Worm (Caenorhabditis elegans) whole organism, late embryonic: ENCODE data around the gene fbxc-20.

Source experiments
- C08G9.2 ChIP-seq: sonication (generic microtip); optimal IDR thresholded peaks from 2 replicates; lab custom pipeline; 2016; ENCODE audit warnings: mild to moderate bottlenecking, missing genetic modification characterization, moderate library complexity, missing compliant biosample characterization
- F13H6.1 ChIP-seq: sonication (generic microtip); optimal IDR thresholded peaks from 2 replicates; lab custom pipeline; 2016; ENCODE audit warnings: missing genetic modification characterization, missing compliant biosample characterization
- K02D7.2 ChIP-seq: sonication (generic microtip); optimal IDR thresholded peaks from 2 replicates; lab custom pipeline; 2017; ENCODE audit warnings: mild to moderate bottlenecking, missing genetic modification characterization, missing compliant biosample characterization
- Y22D7AL.16 ChIP-seq: sonication (generic microtip); optimal IDR thresholded peaks from 2 replicates; lab custom pipeline; 2016; ENCODE audit warnings: missing genetic modification characterization, missing compliant biosample characterization
- ahr-1 ChIP-seq: sonication (generic microtip); optimal IDR thresholded peaks from 2 replicates; lab custom pipeline; 2016; ENCODE audit warnings: missing genetic modification characterization, missing compliant biosample characterization
- ceh-18 ChIP-seq: sonication (generic microtip); optimal IDR thresholded peaks from 2 replicates; lab custom pipeline; 2016; ENCODE audit warnings: missing genetic modification characterization, missing compliant biosample characterization
- ceh-19 ChIP-seq: fragments of 200-800 bp; sonication (Bioruptor generic); optimal IDR thresholded peaks from 2 replicates; lab custom pipeline; 2018; ENCODE audit warnings: mild to moderate bottlenecking, missing genetic modification characterization, missing compliant biosample characterization
- ceh-2 ChIP-seq: sonication (generic microtip); optimal IDR thresholded peaks from 2 replicates; lab custom pipeline; 2016; ENCODE audit warnings: missing genotype, missing genetic modification characterization, missing compliant biosample characterization
- ceh-22 ChIP-seq: sonication (generic microtip); optimal IDR thresholded peaks from 2 replicates; lab custom pipeline; 2017; ENCODE audit warnings: missing biosample characterization, missing genetic modification characterization
- ceh-30 ChIP-seq: fragments of 150-350 bp; optimal IDR thresholded peaks from 2 replicates; lab custom pipeline; 2014; ENCODE audit warnings: missing biosample characterization, missing genetic modification characterization
- ceh-31 ChIP-seq: sonication (generic microtip); optimal IDR thresholded peaks from 2 replicates; lab custom pipeline; 2016; ENCODE audit warnings: missing genetic modification characterization, missing compliant biosample characterization
- ceh-48 ChIP-seq: sonication (generic microtip); optimal IDR thresholded peaks from 2 replicates; lab custom pipeline; 2016; ENCODE audit warnings: missing genetic modification characterization, inconsistent platforms, missing compliant biosample characterization
- ceh-6 ChIP-seq: fragments of 200-800 bp; sonication (Bioruptor generic); optimal IDR thresholded peaks from 2 replicates; lab custom pipeline; 2018; ENCODE audit warnings: mild to moderate bottlenecking, missing genetic modification characterization, missing compliant biosample characterization
- elt-2 ChIP-seq: sonication (generic microtip); optimal IDR thresholded peaks from 2 replicates; lab custom pipeline; 2016; ENCODE audit warnings: missing genetic modification reagents, missing genetic modification characterization, missing compliant biosample characterization
- elt-4 ChIP-seq: sonication (generic microtip); optimal IDR thresholded peaks from 2 replicates; lab custom pipeline; 2016; ENCODE audit warnings: missing genetic modification characterization, missing compliant biosample characterization
- ets-4 ChIP-seq: sonication (generic microtip); optimal IDR thresholded peaks from 2 replicates; lab custom pipeline; 2016; ENCODE audit warnings: missing genetic modification characterization, missing compliant biosample characterization
- fax-1 ChIP-seq: sonication (generic microtip); optimal IDR thresholded peaks from 2 replicates; lab custom pipeline; 2016; ENCODE audit warnings: missing genotype, missing genetic modification characterization, missing compliant biosample characterization
- fkh-10 ChIP-seq: fragments of 150-350 bp; optimal IDR thresholded peaks from 2 replicates; lab custom pipeline; 2014; ENCODE audit warnings: missing biosample characterization, missing genetic modification reagents, missing genetic modification characterization
- fkh-6 ChIP-seq: sonication (generic microtip); optimal IDR thresholded peaks from 2 replicates; lab custom pipeline; 2016; ENCODE audit warnings: missing genetic modification characterization, missing compliant biosample characterization
- gmeb-2 ChIP-seq: sonication (generic microtip); optimal IDR thresholded peaks from 2 replicates; lab custom pipeline; 2016; ENCODE audit warnings: missing genetic modification characterization, inconsistent platforms, missing compliant biosample characterization
- hlh-6 ChIP-seq: sonication (generic microtip); optimal IDR thresholded peaks from 2 replicates; lab custom pipeline; 2016; ENCODE audit warnings: missing genotype, missing genetic modification characterization, missing compliant biosample characterization
- lim-6 ChIP-seq: sonication (generic microtip); optimal IDR thresholded peaks from 2 replicates; lab custom pipeline; 2016; ENCODE audit warnings: missing genetic modification characterization, missing compliant biosample characterization
- lin-11 ChIP-seq: fragments of 200-800 bp; sonication (Bioruptor generic); optimal IDR thresholded peaks from 2 replicates; lab custom pipeline; 2018; ENCODE audit warnings: mild to moderate bottlenecking, missing genetic modification characterization, missing compliant biosample characterization
- mec-3 ChIP-seq: sonication (generic microtip); optimal IDR thresholded peaks from 2 replicates; lab custom pipeline; 2016; ENCODE audit warnings: borderline replicate concordance, missing genetic modification characterization, missing compliant biosample characterization
- nfya-1 ChIP-seq: sonication (generic microtip); optimal IDR thresholded peaks from 2 replicates; lab custom pipeline; 2017; ENCODE audit warnings: missing genetic modification characterization, mild to moderate bottlenecking, missing compliant biosample characterization, antibody characterized with exemption, moderate library complexity
- nhr-11 ChIP-seq: fragments of 150-350 bp; optimal IDR thresholded peaks from 2 replicates; lab custom pipeline; 2014; ENCODE audit warnings: missing biosample characterization, missing genetic modification characterization
- npax-4 ChIP-seq: sonication (generic microtip); optimal IDR thresholded peaks from 2 replicates; lab custom pipeline; 2016; ENCODE audit warnings: missing genetic modification characterization, missing compliant biosample characterization
- pag-3 ChIP-seq: sonication (generic microtip); optimal IDR thresholded peaks from 2 replicates; lab custom pipeline; 2016; ENCODE audit warnings: missing compliant biosample characterization, missing genetic modification characterization, borderline replicate concordance
- pat-9 ChIP-seq: fragments of 200-800 bp; sonication (Bioruptor generic); optimal IDR thresholded peaks from 2 replicates; lab custom pipeline; 2018; ENCODE audit warnings: mild to moderate bottlenecking, missing genetic modification characterization, moderate library complexity, missing compliant biosample characterization
- pha-2 ChIP-seq: sonication (generic microtip); optimal IDR thresholded peaks from 2 replicates; lab custom pipeline; 2017; ENCODE audit warnings: mild to moderate bottlenecking, missing genetic modification characterization, missing compliant biosample characterization
- pqm-1 ChIP-seq: sonication (generic microtip); optimal IDR thresholded peaks from 2 replicates; lab custom pipeline; 2016; ENCODE audit warnings: missing genetic modification characterization, missing compliant biosample characterization
- pros-1 ChIP-seq: fragments of 150-350 bp; optimal IDR thresholded peaks from 2 replicates; lab custom pipeline; 2014; ENCODE audit warnings: missing biosample characterization, missing genetic modification reagents, missing genetic modification characterization
- sox-2 ChIP-seq: fragments of 200-800 bp; sonication (Bioruptor generic); IDR thresholded peaks from 2 replicates; pipeline ENCODE4 v1.3.6; 2022; ENCODE audit warnings: missing genetic modification reagents, missing genetic modification characterization, missing compliant biosample characterization
- sox-4 ChIP-seq: sonication (generic microtip); optimal IDR thresholded peaks from 2 replicates; lab custom pipeline; 2017; ENCODE audit warnings: mild to moderate bottlenecking, missing genetic modification characterization, inconsistent platforms, missing compliant biosample characterization
- syd-9 ChIP-seq: sonication (generic microtip); optimal IDR thresholded peaks from 2 replicates; lab custom pipeline; 2016; ENCODE audit warnings: mild to moderate bottlenecking, missing genetic modification characterization, moderate library complexity, missing compliant biosample characterization
- unc-3 ChIP-seq, 2 experiments: fragments of 200-800 bp in 1 of 2; sonication (Bioruptor generic) in 1 of 2; sonication (generic microtip) in 1 of 2; conservative IDR thresholded peaks in 1 of 2; optimal IDR thresholded peaks in 1 of 2; 2 replicates each; pipeline versions ENCODE4 v1.3.6 to Lab custom; 2016 to 2022; ENCODE audit warnings: missing compliant biosample characterization in 2 of 2, missing genetic modification characterization in 2 of 2, missing genetic modification reagents in 1 of 2
- unc-55 ChIP-seq: sonication (generic microtip); optimal IDR thresholded peaks from 2 replicates; lab custom pipeline; 2017; ENCODE audit warnings: missing biosample characterization, missing genetic modification reagents, missing genetic modification characterization
- unc-86 ChIP-seq: sonication (generic microtip); optimal IDR thresholded peaks from 2 replicates; lab custom pipeline; 2016; ENCODE audit warnings: missing genetic modification characterization, missing compliant biosample characterization
- ztf-16 ChIP-seq: sonication (generic microtip); optimal IDR thresholded peaks from 2 replicates; lab custom pipeline; 2017; ENCODE audit warnings: missing genetic modification characterization, missing compliant biosample characterization

Gene fbxc-20

ce11 chrII:2379673-2380072 is 39.3 kb upstream of the fbxc-20 start:
- TF ChIP-seq fkh-6 (tag; lab: Kevin White, UChicago) (no peak), pqm-1 (no peak), ztf-16 (no peak), hlh-6 (tag; lab: Kevin White, UChicago) (no peak), mec-3 (no peak), sox-2 (GFP tag; lab: Robert Waterston, UW) (no peak), ceh-30 (tag; lab: Kevin White, UChicago) (no peak), ceh-19 (GFP tag; lab: Kevin White, UChicago) (no peak), ceh-6 (GFP tag; lab: Kevin White, UChicago) (no peak), elt-2 (no peak), ahr-1 (tag; lab: Kevin White, UChicago) (no peak), unc-86 (tag; lab: Kevin White, UChicago) (no peak), ets-4 (tag; lab: Kevin White, UChicago) (no peak), syd-9 (tag; lab: Kevin White, UChicago) (no peak), pat-9 (tag; lab: Kevin White, UChicago) (no peak), nfya-1 (no peak)
- TF ChIP-seq, all 69 proteins: peak for 0

ce11 chrII:2380174-2380573 is 38.8 kb upstream of the fbxc-20 start, which contains the start of gene F16G10.7:
TSS of gene F16G10.7 (minus strand) at chrII:2380274.
- TF ChIP-seq pqm-1 (no peak), Y22D7AL.16 (tag; lab: Kevin White, UChicago) (no peak), nfya-1 (peak; percentile 6), elt-2 (no peak)
- TF ChIP-seq, all 69 proteins: peak for 1

ce11 chrII:2383334-2383733 is 35.6 kb upstream of the fbxc-20 start, which contains the start of gene F16G10.8:
TSS of gene F16G10.8 (minus strand) at chrII:2383434.
- TF ChIP-seq ceh-48 (tag; lab: Kevin White, UChicago): no peak
- no peak for TF ChIP-seq nhr-11 (tag; lab: Kevin White, UChicago)
- TF ChIP-seq lin-11: no peak
- TF ChIP-seq ztf-16: no peak
- no peak for TF ChIP-seq elt-4 (tag; lab: Kevin White, UChicago)
- no peak for TF ChIP-seq K02D7.2 (tag; lab: Kevin White, UChicago)
- TF ChIP-seq ceh-31 (tag; lab: Kevin White, UChicago): no peak
- no peak for TF ChIP-seq sox-4 (tag; lab: Kevin White, UChicago)
- TF ChIP-seq pag-3 (tag; lab: Kevin White, UChicago): no peak
- no peak for TF ChIP-seq F13H6.1 (tag; lab: Kevin White, UChicago)
- TF ChIP-seq ceh-6 (GFP tag; lab: Kevin White, UChicago): no peak
- TF ChIP-seq lim-6 (tag; lab: Kevin White, UChicago): no peak
- TF ChIP-seq elt-2: no peak
- TF ChIP-seq ahr-1 (tag; lab: Kevin White, UChicago): no peak
- no peak for TF ChIP-seq gmeb-2
- no peak for TF ChIP-seq unc-3 (GFP tag; conservative IDR thresholded peaks at IDR 0.05; lab: Robert Waterston, UW)
- no peak for TF ChIP-seq unc-3 (tag; optimal IDR thresholded peaks at IDR 0.05; lab: Kevin White, UChicago)
- no peak for TF ChIP-seq ceh-18 (tag; lab: Kevin White, UChicago)
- no peak for TF ChIP-seq npax-4

ce11 chrII:2385495-2385894 is 33.4 kb upstream of the fbxc-20 start, which contains the start of gene F16G10.9:
TSS of gene F16G10.9 (minus strand) at chrII:2385595.
- TF ChIP-seq ceh-30 (tag; lab: Kevin White, UChicago) (no peak), ceh-22 (tag; lab: Kevin White, UChicago) (no peak), pha-2 (tag; lab: Kevin White, UChicago) (no peak), ceh-31 (tag; lab: Kevin White, UChicago) (no peak), ceh-2 (tag; lab: Kevin White, UChicago) (no peak), fkh-10 (no peak), pros-1 (tag; lab: Kevin White, UChicago) (no peak), fax-1 (tag; lab: Kevin White, UChicago) (no peak), C08G9.2 (tag; lab: Kevin White, UChicago) (no peak), unc-55 (GFP tag; lab: Kevin White, UChicago) (no peak)
